Worm (Caenorhabditis elegans) whole organism, L4/young adult: ENCODE results near the gene srg-44.

Source experiments
- W03F9.2 ChIP-seq: fragments of 150-350 bp; optimal IDR thresholded peaks from 2 replicates; lab custom pipeline; 2014; ENCODE audit warnings: missing biosample characterization, missing genetic modification characterization
- dao-5 ChIP-seq: sonication (generic microtip); optimal IDR thresholded peaks from 2 replicates; lab custom pipeline; 2016; ENCODE audit warnings: missing genotype, missing genetic modification characterization, moderate library complexity, missing compliant biosample characterization
- him-1 ChIP-seq: sonication (generic microtip); optimal IDR thresholded peaks from 2 replicates; lab custom pipeline; 2016; ENCODE audit warnings: missing genotype, missing genetic modification reagents, missing genetic modification characterization, missing compliant biosample characterization

DNA sequence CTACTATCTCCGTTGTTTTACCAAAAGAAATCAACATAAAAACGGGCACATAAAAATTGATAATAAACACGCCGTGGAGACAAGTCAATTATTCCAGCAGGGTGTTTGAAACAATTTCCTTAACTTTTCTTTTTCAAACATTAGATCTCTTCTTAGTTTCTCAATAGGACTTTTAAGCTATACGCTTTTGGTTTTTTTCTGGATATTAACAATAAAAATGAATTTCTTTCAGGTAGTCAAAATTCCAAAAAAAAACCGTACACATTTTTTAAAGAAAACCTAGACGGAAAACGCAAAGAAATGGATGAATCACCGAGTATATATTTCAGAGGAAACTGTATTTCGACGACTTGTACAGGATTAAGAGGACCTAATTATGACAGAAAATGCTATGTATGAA, 2.7 kb downstream of the srg-44 start, which contains the start of gene fbxa-185:
- TF ChIP-seq dao-5: no peak
- TF ChIP-seq him-1: no peak
- TF ChIP-seq W03F9.2: no peak
